Worm (Caenorhabditis elegans) whole organism, L4 larva: ENCODE measurements around the gene str-20.

Experiments used
- dmd-9 ChIP-seq: fragments of 200-800 bp; sonication (Bioruptor generic); IDR thresholded peaks from 2 replicates; pipeline ENCODE4 v1.3.6; 2022; ENCODE audit warnings: missing genetic modification reagents, missing genetic modification characterization, missing compliant biosample characterization
- nhr-237 ChIP-seq: sonication (generic microtip); optimal IDR thresholded peaks from 2 replicates; lab custom pipeline; 2017; ENCODE audit warnings: missing biosample characterization, missing genetic modification characterization
- nhr-48 ChIP-seq: sonication (generic microtip); optimal IDR thresholded peaks from 2 replicates; lab custom pipeline; 2016; ENCODE audit warnings: mild to moderate bottlenecking, missing genetic modification characterization, missing compliant biosample characterization
- skn-1 ChIP-seq: fragments of 150-350 bp; optimal IDR thresholded peaks from 2 replicates; lab custom pipeline; 2014; ENCODE audit warnings: missing biosample characterization, missing genetic modification characterization
- snpc-4 ChIP-seq: fragments of 150-350 bp; optimal IDR thresholded peaks from 2 replicates; lab custom pipeline; 2014; ENCODE audit warnings: missing biosample characterization, missing genetic modification characterization
- unc-39 ChIP-seq: sonication (generic microtip); optimal IDR thresholded peaks from 2 replicates; lab custom pipeline; 2017; ENCODE audit warnings: missing biosample characterization, missing genetic modification characterization

DNA sequence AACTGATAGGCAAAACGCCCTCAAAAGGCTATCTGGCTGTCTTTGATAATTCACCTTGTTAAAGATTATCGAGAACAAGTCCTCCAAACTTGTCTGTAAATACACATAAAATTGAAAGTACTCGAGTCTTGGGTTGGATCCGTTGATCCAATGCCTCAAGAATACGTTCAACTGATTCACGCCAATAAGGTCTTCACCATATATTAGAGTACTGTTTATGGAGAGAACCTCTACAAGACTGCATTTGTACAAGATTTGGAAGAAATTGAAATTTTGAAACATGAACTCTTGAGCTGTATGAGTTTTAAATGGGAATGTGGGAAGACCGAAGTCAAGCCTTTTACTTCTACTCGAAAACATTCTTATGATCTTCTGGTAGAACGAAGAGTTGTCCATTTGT is 33.4 kb upstream of the str-20 start:
- TF ChIP-seq skn-1 (no peak), nhr-237 (tag; lab: Kevin White, UChicago) (no peak), dmd-9 (GFP tag; lab: Robert Waterston, UW) (no peak), snpc-4 (no peak), nhr-48 (tag; lab: Kevin White, UChicago) (no peak), unc-39 (tag; lab: Kevin White, UChicago) (no peak)
